Worm (Caenorhabditis elegans): ENCODE data around the gene str-140.
A peak's percentile ranks its signal among the peaks of the same experiment; 100 is the strongest.

str-140 gene

DNA sequence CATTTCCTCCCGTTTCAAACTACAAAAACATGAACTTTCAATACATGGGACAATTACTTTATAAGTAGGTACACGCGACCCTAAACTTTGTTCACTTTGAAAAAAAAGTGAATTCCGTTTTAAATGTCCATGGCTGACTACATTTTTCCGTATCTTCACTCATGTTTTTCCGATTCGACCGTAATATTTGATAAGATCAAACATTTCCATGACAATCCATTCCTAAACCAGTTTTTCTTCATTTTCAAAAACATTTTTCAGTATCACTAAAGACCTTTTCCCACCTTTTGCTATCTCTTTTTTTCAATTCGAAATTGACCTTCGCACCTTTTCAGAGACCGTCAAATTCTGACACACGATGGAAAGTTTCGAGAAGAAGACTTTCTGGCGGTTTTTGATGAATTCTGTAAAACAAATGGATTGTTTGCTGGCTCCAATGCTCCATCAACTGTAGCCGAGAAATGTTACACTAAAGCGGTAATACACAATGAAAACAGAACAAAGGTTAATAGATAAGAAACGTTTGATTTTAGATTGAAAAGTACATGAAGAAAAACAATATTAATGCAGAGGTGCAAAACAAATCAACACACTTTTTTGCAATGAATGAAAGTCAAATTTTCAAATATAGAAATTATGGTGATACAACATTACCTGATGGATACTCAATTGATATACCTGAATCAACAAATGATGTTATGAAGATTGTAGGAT, 40.1 kb downstream of the str-140 start:
- TF ChIP-seq sea-2 (GFP tag; optimal IDR thresholded peaks at IDR 0.05) (no peak), nhr-43 (tag; optimal IDR thresholded peaks at IDR 0.05; ENCODE audit: poor library complexity, severe bottlenecking) (peak; percentile 21), nhr-23 (tag; optimal IDR thresholded peaks at IDR 0.05) (no peak), nfya-1 (tag; optimal IDR thresholded peaks at IDR 0.05; ENCODE audit: insufficient read depth) (no peak), elt-3 (tag; optimal IDR thresholded peaks at IDR 0.05) (peak in 1 of 3 experiments; percentile 78), nhr-12 (tag; optimal IDR thresholded peaks at IDR 0.05) (no peak), elt-1 (tag; optimal IDR thresholded peaks at IDR 0.05) (peak; percentile 16), hmg-11 (tag; optimal IDR thresholded peaks at IDR 0.05) (no peak)

DNA sequence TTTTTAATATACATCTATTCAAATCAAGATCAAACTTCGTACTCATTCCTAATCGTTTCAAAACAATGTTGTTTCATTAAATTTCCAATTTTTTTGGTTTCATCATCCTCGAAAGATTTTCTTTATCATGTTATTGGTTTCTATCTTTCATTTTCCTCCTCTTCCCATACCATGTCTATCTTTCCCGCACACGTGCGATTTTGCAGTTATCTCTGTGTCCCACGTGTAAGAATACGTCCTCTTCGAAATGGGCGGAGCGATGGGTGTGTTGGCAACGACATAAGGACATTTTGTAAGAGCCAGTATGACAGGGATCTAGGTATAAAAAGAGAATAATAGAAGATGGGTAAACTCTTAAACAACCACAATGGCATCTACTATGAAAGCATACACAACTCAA, 41.4 kb downstream of the str-140 start, which contains the start of gene F43H9.4:
TSS of gene F43H9.4 (plus strand) at position 366 of the 400 bp plus-strand sequence.
- TF ChIP-seq nhr-23 (tag; optimal IDR thresholded peaks at IDR 0.05): peak; percentile 28
- TF ChIP-seq lin-15B (tag; optimal IDR thresholded peaks at IDR 0.05): no peak
- peak; percentile 85 for TF ChIP-seq nhr-43 (tag; optimal IDR thresholded peaks at IDR 0.05; ENCODE audit: poor library complexity, severe bottlenecking)
- TF ChIP-seq ZK546.5 (tag; optimal IDR thresholded peaks at IDR 0.05): no peak
- peak in 1 of 3 experiments; percentile 10 for TF ChIP-seq elt-3 (tag; optimal IDR thresholded peaks at IDR 0.05)
- TF ChIP-seq mdl-1 (tag; optimal IDR thresholded peaks at IDR 0.05): peak; percentile 49
- no peak for TF ChIP-seq lin-39 (tag; optimal IDR thresholded peaks at IDR 0.05)
- TF ChIP-seq nhr-77 (tag; optimal IDR thresholded peaks at IDR 0.05): no peak

- peak; percentile 3 for TF ChIP-seq nhr-25 (tag; optimal IDR thresholded peaks at IDR 0.05)
- no peak for TF ChIP-seq elt-3 (tag; optimal IDR thresholded peaks at IDR 0.05)
- no peak for TF ChIP-seq ceh-82 (tag; optimal IDR thresholded peaks at IDR 0.05)
- TF ChIP-seq nfya-1 (tag; optimal IDR thresholded peaks at IDR 0.05; ENCODE audit: insufficient read depth): no peak
- TF ChIP-seq nhr-67 (tag; optimal IDR thresholded peaks at IDR 0.05): no peak
- no peak for TF ChIP-seq unc-39 (tag; optimal IDR thresholded peaks at IDR 0.05)
- no peak for TF ChIP-seq elt-2 (tag; optimal IDR thresholded peaks at IDR 0.05)
- TF ChIP-seq elt-1 (tag; optimal IDR thresholded peaks at IDR 0.05): peak; percentile 80
- no peak for TF ChIP-seq nhr-23 (tag; optimal IDR thresholded peaks at IDR 0.05)
- no peak for TF ChIP-seq aly-2 (tag; optimal IDR thresholded peaks at IDR 0.05)
- no peak for TF ChIP-seq fos-1 (tag; optimal IDR thresholded peaks at IDR 0.05)
- no peak for TF ChIP-seq ZK546.5 (tag; optimal IDR thresholded peaks at IDR 0.05)
- TF ChIP-seq pqm-1 (tag; optimal IDR thresholded peaks at IDR 0.05): no peak
- no peak for TF ChIP-seq zag-1 (tag; optimal IDR thresholded peaks at IDR 0.05)
- no peak for TF ChIP-seq lsy-12 (tag; optimal IDR thresholded peaks at IDR 0.05)
- no peak for TF ChIP-seq fkh-10 (GFP tag; optimal IDR thresholded peaks at IDR 0.05)
- TF ChIP-seq nhr-43 (tag; optimal IDR thresholded peaks at IDR 0.05; ENCODE audit: poor library complexity, severe bottlenecking): peak; percentile 2
- no peak for TF ChIP-seq egl-27 (tag; optimal IDR thresholded peaks at IDR 0.05)
- TF ChIP-seq ceh-9 (tag; optimal IDR thresholded peaks at IDR 0.05): no peak
- no peak for TF ChIP-seq nhr-28 (tag; optimal IDR thresholded peaks at IDR 0.05)
- TF ChIP-seq eor-1 (tag; optimal IDR thresholded peaks at IDR 0.05): no peak
Measured at ce11 chrV:8025259-8025658, 42.4 kb downstream of the str-140 start.

DNA sequence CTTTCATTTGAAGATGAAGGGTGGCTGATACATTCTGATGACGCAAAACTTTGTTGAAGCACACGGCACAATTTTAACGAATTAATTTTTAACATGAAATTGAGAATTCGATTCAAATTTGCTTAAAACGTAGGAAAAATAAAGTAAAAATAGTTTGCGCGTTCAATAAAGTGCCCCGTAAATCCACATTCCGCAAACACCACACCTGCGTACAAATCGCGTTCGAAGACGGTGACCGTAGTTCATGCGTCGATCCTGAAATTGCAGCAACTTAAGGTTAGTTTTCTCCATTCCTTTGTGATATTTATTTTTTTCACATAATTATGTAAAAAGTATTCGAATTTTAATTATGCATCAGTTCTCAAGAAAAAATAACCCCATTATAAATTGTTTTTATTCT, 42.9 kb downstream of the str-140 start, which contains the start of gene F43H9.3:
TSS of gene F43H9.3 (minus strand) at position 189 of the 400 bp plus-strand sequence.
- TF ChIP-seq nfya-1 (tag; optimal IDR thresholded peaks at IDR 0.05; ENCODE audit: insufficient read depth) (peak; percentile 28), nhr-237 (tag; optimal IDR thresholded peaks at IDR 0.05) (no peak), jun-1 (tag; optimal IDR thresholded peaks at IDR 0.05) (no peak), hmg-11 (tag; optimal IDR thresholded peaks at IDR 0.05) (peak; percentile 18), pha-4 (tag; optimal IDR thresholded peaks at IDR 0.05) (peak; percentile 30), lin-15B (tag; optimal IDR thresholded peaks at IDR 0.05) (peak; percentile 2), R02D3.7 (tag; optimal IDR thresholded peaks at IDR 0.05) (peak; percentile 89), ama-1 (optimal IDR thresholded peaks at IDR 0.05) (no peak), zag-1 (tag; optimal IDR thresholded peaks at IDR 0.05) (no peak)

DNA sequence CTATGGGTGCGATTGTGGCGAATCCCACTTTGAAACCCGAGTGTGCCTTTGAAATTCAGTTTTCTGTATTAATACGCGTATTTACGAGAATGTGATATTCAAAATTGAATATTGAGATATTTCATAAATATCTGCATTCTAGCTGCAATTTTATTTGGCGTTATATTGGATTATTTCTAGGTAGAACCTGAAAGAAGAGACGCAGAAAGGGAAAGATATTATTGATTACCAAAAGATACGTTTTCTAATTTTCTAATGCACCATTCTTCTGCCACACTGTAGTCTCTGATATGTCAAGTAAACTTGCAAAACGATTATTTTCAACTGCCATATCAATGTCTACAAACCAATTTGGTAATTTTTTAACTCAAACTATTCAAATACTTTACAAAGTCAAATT, 45.7 kb downstream of the str-140 start, which contains the start of gene ech-3:
TSS of gene ech-3 (plus strand) at position 178 of the 400 bp plus-strand sequence.
- TF ChIP-seq ceh-28 (tag; optimal IDR thresholded peaks at IDR 0.05): peak; percentile 75
- TF ChIP-seq pha-4 (tag; optimal IDR thresholded peaks at IDR 0.05): peak; percentile 51
- no peak for TF ChIP-seq lin-39 (tag; optimal IDR thresholded peaks at IDR 0.05)
- TF ChIP-seq elt-2 (tag; optimal IDR thresholded peaks at IDR 0.05): peak; percentile 39
- no peak for TF ChIP-seq R02D3.7 (tag; optimal IDR thresholded peaks at IDR 0.05)
- peak; percentile 21 for TF ChIP-seq pqm-1 (tag; optimal IDR thresholded peaks at IDR 0.05)
- TF ChIP-seq nhr-43 (tag; optimal IDR thresholded peaks at IDR 0.05; ENCODE audit: poor library complexity, severe bottlenecking): no peak
- no peak for TF ChIP-seq nhr-77 (tag; optimal IDR thresholded peaks at IDR 0.05)

Measured in whole organism, L3 larva.